Worm (Caenorhabditis elegans) whole organism, L4 larva: ENCODE data around the gene T05H4.3.

ENCODE experiments used
- F44E2.7 ChIP-seq: fragments of 200-800 bp; sonication (Bioruptor generic); IDR thresholded peaks from 2 replicates; pipeline ENCODE4 v2.1.2; 2022; ENCODE audit warnings: missing genetic modification characterization, missing compliant biosample characterization
- R02D3.7 ChIP-seq: fragments of 150-350 bp; sonication (generic microtip); optimal IDR thresholded peaks from 3 replicates; lab custom pipeline; 2014; ENCODE audit warnings: missing biosample characterization, missing genetic modification characterization
- T20F7.1 ChIP-seq: fragments of 200-800 bp; sonication (Bioruptor generic); optimal IDR thresholded peaks from 2 replicates; lab custom pipeline; 2018; ENCODE audit warnings: mild to moderate bottlenecking, missing genetic modification characterization, missing compliant biosample characterization
- Y105C5A.15 ChIP-seq: fragments of 200-800 bp; sonication (Bioruptor generic); IDR thresholded peaks from 2 replicates; pipeline ENCODE4 v1.3.6; 2022; ENCODE audit warnings: missing genetic modification characterization, missing compliant biosample characterization
- aly-2 ChIP-seq: sonication (generic microtip); optimal IDR thresholded peaks from 2 replicates; lab custom pipeline; 2018; ENCODE audit warnings: missing biosample characterization, missing genetic modification characterization
- ama-1 ChIP-seq: fragments of 150-350 bp; optimal IDR thresholded peaks from 2 replicates; lab custom pipeline; 2014; ENCODE audit warnings: inconsistent platforms, mixed read lengths
- attf-4 ChIP-seq: sonication (generic microtip); optimal IDR thresholded peaks from 3 replicates; lab custom pipeline; 2017; ENCODE audit warnings: missing biosample characterization, missing genetic modification characterization
- cey-2 ChIP-seq: sonication (generic microtip); optimal IDR thresholded peaks from 3 replicates; lab custom pipeline; 2017; ENCODE audit warnings: missing genetic modification characterization, mild to moderate bottlenecking, missing compliant biosample characterization, antibody characterized with exemption, borderline replicate concordance; ENCODE audit not compliant: insufficient read depth
- daf-16 ChIP-seq, 3 experiments: sonication (generic microtip); optimal IDR thresholded peaks; 2 replicates each; lab custom pipeline; 2016 to 2017; ENCODE audit warnings: missing genetic modification characterization in 3 of 3, missing genetic modification reagents in 3 of 3, mild to moderate bottlenecking in 2 of 3, missing compliant biosample characterization in 2 of 3, missing biosample characterization in 1 of 3, moderate library complexity in 1 of 3
- dmd-6 ChIP-seq: fragments of 200-800 bp; sonication (Bioruptor generic); IDR thresholded peaks from 2 replicates; pipeline ENCODE4 v1.3.6; 2022; ENCODE audit warnings: missing genetic modification reagents, missing genetic modification characterization, missing compliant biosample characterization
- dmd-9 ChIP-seq: fragments of 200-800 bp; sonication (Bioruptor generic); IDR thresholded peaks from 2 replicates; pipeline ENCODE4 v1.3.6; 2022; ENCODE audit warnings: missing genetic modification reagents, missing genetic modification characterization, missing compliant biosample characterization
- dpl-1 ChIP-seq: fragments of 150-350 bp; optimal IDR thresholded peaks from 2 replicates; lab custom pipeline; 2014; ENCODE audit warnings: missing biosample characterization, missing genetic modification reagents, missing genetic modification characterization
- egl-27 ChIP-seq: sonication (generic microtip); optimal IDR thresholded peaks from 3 replicates; lab custom pipeline; 2017; ENCODE audit warnings: missing biosample characterization, missing genetic modification reagents, missing genetic modification characterization
- hlh-11 ChIP-seq: fragments of 200-800 bp; sonication (Bioruptor generic); optimal IDR thresholded peaks from 2 replicates; lab custom pipeline; 2018; ENCODE audit warnings: mild to moderate bottlenecking, missing genetic modification characterization, missing compliant biosample characterization
- hlh-30 ChIP-seq: sonication (generic microtip); optimal IDR thresholded peaks from 2 replicates; lab custom pipeline; 2017; ENCODE audit warnings: antibody characterized with exemption, mild to moderate bottlenecking, missing genetic modification characterization, missing compliant biosample characterization; ENCODE audit not compliant: insufficient read depth
- lin-1 ChIP-seq: fragments of 200-800 bp; sonication (Bioruptor generic); IDR thresholded peaks from 2 replicates; pipeline ENCODE4 v1.3.6; 2022; ENCODE audit warnings: missing genetic modification reagents, missing genetic modification characterization, missing compliant biosample characterization
- lin-15B ChIP-seq: fragments of 150-350 bp; sonication (generic microtip); optimal IDR thresholded peaks from 3 replicates; lab custom pipeline; 2014; ENCODE audit warnings: missing biosample characterization, missing genetic modification characterization
- lin-38 ChIP-seq: fragments of 200-800 bp; sonication (Bioruptor generic); IDR thresholded peaks from 2 replicates; pipeline ENCODE4 v1.3.6; 2022; ENCODE audit warnings: missing genetic modification reagents, missing genetic modification characterization, missing compliant biosample characterization
- lin-39 ChIP-seq: fragments of 150-350 bp; optimal IDR thresholded peaks from 2 replicates; lab custom pipeline; 2014; ENCODE audit warnings: missing biosample characterization, missing genetic modification reagents, missing genetic modification characterization
- lsy-2 ChIP-seq, 2 experiments: fragments of 150-350 bp in 1 of 2; sonication (generic microtip) in 1 of 2; optimal IDR thresholded peaks; 2 replicates each; lab custom pipeline; 2014 to 2017; ENCODE audit warnings: missing biosample characterization in 2 of 2, missing genetic modification characterization in 2 of 2
- madf-5 ChIP-seq, 2 experiments: fragments of 200-800 bp; sonication (Bioruptor generic); IDR thresholded peaks; 2 replicates each; pipeline ENCODE4 v1.3.6; 2022; ENCODE audit warnings: missing compliant biosample characterization in 2 of 2, missing genetic modification characterization in 2 of 2
- mep-1 ChIP-seq: fragments of 150-350 bp; sonication (generic microtip); optimal IDR thresholded peaks from 3 replicates; lab custom pipeline; 2014; ENCODE audit warnings: missing biosample characterization, missing genetic modification characterization
- mes-2 ChIP-seq: sonication (generic microtip); optimal IDR thresholded peaks from 2 replicates; lab custom pipeline; 2016; ENCODE audit warnings: missing genotype, mild to moderate bottlenecking, missing genetic modification characterization, missing compliant biosample characterization; ENCODE audit not compliant: poor library complexity, severe bottlenecking
- mxl-3 ChIP-seq: fragments of 200-800 bp; sonication (Bioruptor generic); optimal IDR thresholded peaks from 2 replicates; lab custom pipeline; 2018; ENCODE audit warnings: mild to moderate bottlenecking, missing genetic modification characterization, missing compliant biosample characterization
- nhr-111 ChIP-seq: fragments of 200-800 bp; sonication (Bioruptor generic); optimal IDR thresholded peaks from 2 replicates; lab custom pipeline; 2018; ENCODE audit warnings: mild to moderate bottlenecking, missing genetic modification characterization, missing compliant biosample characterization
- nhr-237 ChIP-seq: sonication (generic microtip); optimal IDR thresholded peaks from 2 replicates; lab custom pipeline; 2017; ENCODE audit warnings: missing biosample characterization, missing genetic modification characterization
- nhr-42 ChIP-seq: fragments of 200-800 bp; sonication (Bioruptor generic); IDR thresholded peaks from 2 replicates; pipeline ENCODE4 v1.3.6; 2022; ENCODE audit warnings: missing genetic modification characterization, missing compliant biosample characterization
- nhr-48 ChIP-seq: sonication (generic microtip); optimal IDR thresholded peaks from 2 replicates; lab custom pipeline; 2016; ENCODE audit warnings: mild to moderate bottlenecking, missing genetic modification characterization, missing compliant biosample characterization
- nhr-6 ChIP-seq: fragments of 150-350 bp; optimal IDR thresholded peaks from 2 replicates; lab custom pipeline; 2014; ENCODE audit warnings: missing biosample characterization, missing genetic modification characterization
- pqm-1 ChIP-seq: sonication (generic microtip); optimal IDR thresholded peaks from 2 replicates; lab custom pipeline; 2017; ENCODE audit warnings: missing biosample characterization, missing genetic modification characterization
- rbr-2 ChIP-seq: sonication (generic microtip); optimal IDR thresholded peaks from 2 replicates; lab custom pipeline; 2016; ENCODE audit warnings: missing genotype, missing genetic modification characterization, missing compliant biosample characterization
- set-16 ChIP-seq: fragments of 200-800 bp; sonication (Bioruptor generic); IDR thresholded peaks from 2 replicates; pipeline ENCODE4 v1.3.6; 2022; ENCODE audit warnings: missing genetic modification reagents, missing genetic modification characterization, missing compliant biosample characterization
- snpc-1.2 ChIP-seq: fragments of 200-800 bp; sonication (Bioruptor generic); IDR thresholded peaks from 2 replicates; pipeline ENCODE4 v1.3.6; 2022; ENCODE audit warnings: missing genetic modification reagents, missing genetic modification characterization, missing compliant biosample characterization
- spr-1 ChIP-seq: sonication (generic microtip); optimal IDR thresholded peaks from 2 replicates; lab custom pipeline; 2016; ENCODE audit warnings: mild to moderate bottlenecking, missing genetic modification characterization, missing compliant biosample characterization
- unc-39 ChIP-seq: sonication (generic microtip); optimal IDR thresholded peaks from 2 replicates; lab custom pipeline; 2017; ENCODE audit warnings: missing biosample characterization, missing genetic modification characterization
- unc-62 ChIP-seq, 3 experiments: fragments of 150-350 bp in 1 of 3; sonication (generic microtip); optimal IDR thresholded peaks in 2 of 3; peaks in 1 of 3; 1 replicate in 1 of 3; 2 replicates in 2 of 3; lab custom pipeline; 2014 to 2017; ENCODE audit warnings: missing biosample characterization in 3 of 3, missing genetic modification characterization in 3 of 3, missing genetic modification reagents in 3 of 3, missing genotype in 1 of 3
- zfp-3 ChIP-seq: fragments of 200-800 bp; sonication (Bioruptor generic); conservative IDR thresholded peaks from 2 replicates; pipeline ENCODE4 v1.3.6; 2022; ENCODE audit warnings: missing genetic modification reagents, missing genetic modification characterization, missing compliant biosample characterization

T05H4.3 gene

DNA sequence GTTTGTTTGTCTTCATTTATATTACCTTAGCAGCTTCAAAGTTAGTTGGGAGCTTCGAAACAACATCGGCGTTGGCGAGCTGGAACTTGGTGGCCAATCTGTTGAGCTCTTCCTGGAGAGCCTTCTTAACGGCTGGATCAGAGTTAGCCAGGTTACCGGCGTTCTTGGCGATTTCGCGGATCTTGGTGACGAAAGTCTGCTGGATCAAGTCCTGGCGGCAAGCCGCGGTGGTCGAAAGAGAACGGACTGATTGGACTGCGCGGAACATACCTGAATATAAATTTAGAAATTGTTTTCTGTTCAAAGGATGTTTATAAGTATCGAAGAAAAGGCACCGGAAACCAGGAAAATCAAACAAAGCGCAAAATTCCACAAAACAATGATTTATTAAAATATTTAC is 15.3 kb upstream of the T05H4.3 start, which contains the start of gene atp-4 (continued):
- TF ChIP-seq lin-1 (GFP tag; lab: Robert Waterston, UW) (no peak), dpl-1 (GFP tag; lab: Kevin White, UChicago) (no peak), set-16 (peak; percentile 68), madf-5 (GFP tag; IDR thresholded peaks at IDR 0.05; lab: Robert Waterston, UW) (0 out of 4 replicates have a peak, but pooled peaks of 1 of the 2 experiments have one; percentile 67), hlh-11 (no peak), nhr-48 (tag; lab: Kevin White, UChicago) (no peak), egl-27 (tag; lab: Kevin White, UChicago) (no peak), unc-39 (no peak), R02D3.7 (tag; lab: Kevin White, UChicago) (no peak), unc-62 (GFP tag; optimal IDR thresholded peaks at IDR 0.05 in 1 of 2; lab: Kevin White, UChicago) (peak in 1 of 2 experiments; percentile 63), unc-62 (tag; optimal IDR thresholded peaks at IDR 0.05; lab: Kevin White, UChicago) (no peak)

DNA sequence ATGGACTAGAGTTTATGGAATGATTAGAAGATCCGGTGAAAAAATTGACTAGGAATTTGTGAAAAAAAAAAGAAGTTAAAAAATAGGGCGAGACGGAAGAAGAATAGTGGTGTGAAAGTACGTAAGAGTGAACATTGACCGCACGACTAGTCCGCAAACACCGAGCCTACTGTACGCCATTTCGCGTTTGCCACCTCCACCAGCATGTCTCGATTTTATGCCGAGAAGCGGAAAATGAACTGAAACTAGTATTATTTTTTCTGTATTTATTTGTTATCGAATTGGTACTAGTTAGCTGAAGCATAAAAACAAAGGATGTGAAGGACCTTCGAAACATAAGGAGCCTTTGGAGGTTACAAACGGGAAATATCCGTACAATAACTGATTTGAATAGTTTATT is 14.7 kb upstream of the T05H4.3 start:
- TF ChIP-seq snpc-1.2 (GFP tag; lab: Robert Waterston, UW) (no peak), mes-2 (tag; lab: Kevin White, UChicago) (peak; percentile 76), hlh-11 (peak; percentile 20), mxl-3 (no peak), nhr-6 (tag; lab: Kevin White, UChicago) (peak; percentile 44), nhr-237 (tag; lab: Kevin White, UChicago) (no peak), rbr-2 (tag; lab: Kevin White, UChicago) (peak; percentile 18), lsy-2 (tag; optimal IDR thresholded peaks at IDR 0.05; lab: Kevin White, UChicago) (peak in 1 of 2 experiments; percentile 76), lin-39 (tag; lab: Kevin White, UChicago) (no peak), cey-2 (tag; lab: Kevin White, UChicago) (no peak), zfp-3 (GFP tag; lab: Robert Waterston, UW) (peak; percentile 50; the same call in 1 of the 2 replicates), aly-2 (no peak), pqm-1 (tag; lab: Kevin White, UChicago) (no peak), Y105C5A.15 (GFP tag; lab: Robert Waterston, UW) (no peak), F44E2.7 (GFP tag; lab: Robert Waterston, UW) (no peak), T20F7.1 (GFP tag; lab: Kevin White, UChicago) (no peak), hlh-30 (tag; lab: Kevin White, UChicago) (peak; percentile 28), nhr-48 (tag; lab: Kevin White, UChicago) (no peak), dmd-6 (GFP tag; lab: Robert Waterston, UW) (0 out of 2 replicates have a peak, but pooled peaks have one; percentile 12), nhr-111 (no peak), lin-38 (GFP tag; lab: Robert Waterston, UW) (peak; percentile 57), dmd-9 (GFP tag; lab: Robert Waterston, UW) (no peak), daf-16 (GFP tag; optimal IDR thresholded peaks at IDR 0.05; lab: Kevin White, UChicago) (no peak), daf-16 (tag; optimal IDR thresholded peaks at IDR 0.05; lab: Kevin White, UChicago) (peak; percentile 25), ama-1 (peak; percentile 78), spr-1 (tag; lab: Kevin White, UChicago) (no peak), lin-15B (tag; lab: Kevin White, UChicago) (no peak), mep-1 (tag; lab: Kevin White, UChicago) (peak; percentile 43), dpl-1 (GFP tag; lab: Kevin White, UChicago) (peak; percentile 52), R02D3.7 (tag; lab: Kevin White, UChicago) (no peak), nhr-42 (GFP tag; lab: Robert Waterston, UW) (no peak), attf-4 (no peak)
